Fruit fly (Drosophila melanogaster) whole organism, embryonic: ENCODE results near the gene Psn.
A peak's percentile ranks its signal among the peaks of the same experiment; 100 is the strongest.

Experiments
- CG1024 ChIP-seq: fragments of 200-800 bp; sonication (Bioruptor generic); IDR thresholded peaks from 2 replicates; pipeline ENCODE4 v1.3.6; 2022; ENCODE audit warnings: missing biosample characterization, missing genetic modification characterization
- CG11247 ChIP-seq: fragments of 200-800 bp; sonication (Bioruptor generic); IDR thresholded peaks from 2 replicates; pipeline ENCODE4 v1.3.6; 2022; ENCODE audit warnings: missing biosample characterization, missing genetic modification characterization
- CG11456 ChIP-seq: fragments of 200-800 bp; sonication (Bioruptor generic); IDR thresholded peaks from 3 replicates; pipeline ENCODE4 v1.3.6; 2022; ENCODE audit warnings: missing biosample characterization, missing genetic modification characterization
- CG11560 ChIP-seq: fragments of 200-800 bp; sonication (Bioruptor generic); IDR thresholded peaks from 3 replicates; pipeline ENCODE4 v1.3.6; 2022; ENCODE audit warnings: missing biosample characterization, missing genetic modification characterization
- CG12155 ChIP-seq: fragments of 200-800 bp; sonication (Bioruptor generic); optimal IDR thresholded peaks from 3 replicates; lab custom pipeline; 2016; ENCODE audit warnings: missing biosample characterization, missing genetic modification characterization
- CG12299 ChIP-seq: fragments of 200-800 bp; sonication (Bioruptor generic); optimal IDR thresholded peaks from 2 replicates; lab custom pipeline; 2018; ENCODE audit warnings: missing biosample characterization, mild to moderate bottlenecking, missing genetic modification characterization
- CG14860 ChIP-seq: fragments of 200-800 bp; sonication (Bioruptor generic); IDR thresholded peaks from 3 replicates; pipeline ENCODE4 v1.3.6; 2022; ENCODE audit warnings: missing biosample characterization, missing genetic modification characterization; ENCODE audit not compliant: partially characterized antibody
- CG15073 ChIP-seq: fragments of 200-800 bp; sonication (Bioruptor generic); optimal IDR thresholded peaks from 2 replicates; lab custom pipeline; 2016; ENCODE audit warnings: missing biosample characterization, missing genetic modification characterization
- CG16779 ChIP-seq: fragments of 200-800 bp; sonication (Bioruptor generic); IDR thresholded peaks from 2 replicates; pipeline ENCODE4 v1.3.6; 2022; ENCODE audit warnings: missing biosample characterization, missing genetic modification characterization
- CG17385 ChIP-seq: fragments of 200-800 bp; sonication (Bioruptor generic); optimal IDR thresholded peaks from 3 replicates; lab custom pipeline; 2018; ENCODE audit warnings: missing biosample characterization, mild to moderate bottlenecking, missing genetic modification characterization
- CG18476 ChIP-seq: fragments of 200-800 bp; sonication (Bioruptor generic); optimal IDR thresholded peaks from 2 replicates; lab custom pipeline; 2016; ENCODE audit warnings: missing biosample characterization, mild to moderate bottlenecking, missing genetic modification characterization
- CG2875 ChIP-seq: fragments of 200-800 bp; sonication (Bioruptor generic); optimal IDR thresholded peaks from 2 replicates; lab custom pipeline; 2017; ENCODE audit warnings: missing biosample characterization, mild to moderate bottlenecking, missing genetic modification characterization, missing genetic modification reagents
- CG3281 ChIP-seq: fragments of 200-800 bp; sonication (Bioruptor generic); optimal IDR thresholded peaks from 3 replicates; lab custom pipeline; 2017; ENCODE audit warnings: missing biosample characterization, mild to moderate bottlenecking, missing genetic modification characterization
- CG4282 ChIP-seq: fragments of 200-800 bp; sonication (Bioruptor generic); optimal IDR thresholded peaks from 2 replicates; lab custom pipeline; 2016; ENCODE audit warnings: missing biosample characterization, missing genetic modification characterization
- CG6175 ChIP-seq: fragments of 200-800 bp; sonication (Bioruptor generic); IDR thresholded peaks from 3 replicates; pipeline ENCODE4 v1.3.6; 2022; ENCODE audit warnings: missing biosample characterization, missing genetic modification characterization
- CG6765 ChIP-seq: fragments of 200-800 bp; sonication (Bioruptor generic); optimal IDR thresholded peaks from 3 replicates; lab custom pipeline; 2017; ENCODE audit warnings: missing biosample characterization, mild to moderate bottlenecking, missing genetic modification characterization
- CG7556 ChIP-seq: fragments of 200-800 bp; sonication (Bioruptor generic); optimal IDR thresholded peaks from 2 replicates; lab custom pipeline; 2017; ENCODE audit warnings: missing biosample characterization, mild to moderate bottlenecking, missing genetic modification characterization
- CG8290 ChIP-seq, 3 experiments: fragments of 200-800 bp; sonication (Bioruptor generic); optimal IDR thresholded peaks; 2 replicates each; lab custom pipeline; 2016 to 2019; ENCODE audit warnings: missing biosample characterization in 3 of 3, missing genetic modification characterization in 3 of 3, mild to moderate bottlenecking in 2 of 3, moderate library complexity in 1 of 3
- Dek ChIP-seq: fragments of 200-800 bp; sonication (Bioruptor generic); optimal IDR thresholded peaks from 3 replicates; lab custom pipeline; 2019; ENCODE audit warnings: missing biosample characterization, mild to moderate bottlenecking, missing genetic modification characterization, moderate library complexity
- Dfd ChIP-seq, 2 experiments: fragments of >200 bp; optimal IDR thresholded peaks; 2 replicates each; lab custom pipeline; 2017; ENCODE audit warnings: missing biosample characterization in 2 of 2, missing genetic modification characterization in 2 of 2
- Ets97D ChIP-seq: fragments of 200-800 bp; sonication (Bioruptor generic); optimal IDR thresholded peaks from 3 replicates; lab custom pipeline; 2016; ENCODE audit warnings: missing biosample characterization, missing genetic modification characterization
- Gsc ChIP-seq: fragments of 200-800 bp; sonication (Bioruptor generic); IDR thresholded peaks from 2 replicates; pipeline ENCODE4 v1.3.6; 2022; ENCODE audit warnings: missing biosample characterization, missing genetic modification characterization
- Hr51 ChIP-seq, 2 experiments: fragments of 200-800 bp; sonication (Bioruptor generic); optimal IDR thresholded peaks; 2 replicates in 1 of 2; 3 replicates in 1 of 2; lab custom pipeline; 2016 to 2018; ENCODE audit warnings: missing biosample characterization in 2 of 2, missing genetic modification characterization in 2 of 2, mild to moderate bottlenecking in 1 of 2, moderate library complexity in 1 of 2
- Oaz ChIP-seq: fragments of 200-800 bp; sonication (Bioruptor generic); IDR thresholded peaks from 2 replicates; pipeline ENCODE4 v1.3.6; 2022; ENCODE audit warnings: missing biosample characterization, missing genetic modification characterization
- Oli ChIP-seq: fragments of 200-800 bp; sonication (Bioruptor generic); optimal IDR thresholded peaks from 2 replicates; lab custom pipeline; 2018; ENCODE audit warnings: missing biosample characterization, mild to moderate bottlenecking, missing genetic modification characterization, moderate library complexity
- Rx ChIP-seq: fragments of 200-800 bp; sonication (Bioruptor generic); IDR thresholded peaks from 2 replicates; pipeline ENCODE4 v1.3.6; 2022; ENCODE audit warnings: missing biosample characterization, missing genetic modification characterization
- ash1 ChIP-seq: fragments of 200-800 bp; sonication (Bioruptor generic); optimal IDR thresholded peaks from 2 replicates; lab custom pipeline; 2018; ENCODE audit warnings: missing biosample characterization, mild to moderate bottlenecking, missing genetic modification characterization
- bcd ChIP-seq: fragments of 200-800 bp; sonication (Bioruptor generic); optimal IDR thresholded peaks from 2 replicates; lab custom pipeline; 2017; ENCODE audit warnings: missing biosample characterization, mild to moderate bottlenecking, missing genetic modification characterization
- chif ChIP-seq, 2 experiments: fragments of 200-800 bp; sonication (Bioruptor generic); optimal IDR thresholded peaks; 3 replicates each; lab custom pipeline; 2016; ENCODE audit warnings: missing biosample characterization in 2 of 2, missing genetic modification characterization in 2 of 2
- chm ChIP-seq: fragments of 200-800 bp; sonication (Bioruptor generic); IDR thresholded peaks from 2 replicates; pipeline ENCODE4 v1.3.6; 2022; ENCODE audit warnings: missing biosample characterization, missing genetic modification characterization
- croc ChIP-seq: fragments of 200-800 bp; sonication (Bioruptor generic); conservative IDR thresholded peaks from 3 replicates; pipeline ENCODE4 v1.3.6; 2022; ENCODE audit warnings: missing biosample characterization, missing genetic modification characterization
- dmrt11E ChIP-seq: fragments of 200-800 bp; sonication (Bioruptor generic); optimal IDR thresholded peaks from 3 replicates; lab custom pipeline; 2018; ENCODE audit warnings: missing biosample characterization, mild to moderate bottlenecking, missing genetic modification characterization, moderate library complexity
- dpn ChIP-seq, 2 experiments: fragments of 200-800 bp; sonication (Bioruptor generic); optimal IDR thresholded peaks; 3 replicates each; lab custom pipeline; 2016; ENCODE audit warnings: missing biosample characterization in 2 of 2, missing genetic modification characterization in 2 of 2
- emc ChIP-seq: fragments of 200-800 bp; sonication (Bioruptor generic); optimal IDR thresholded peaks from 2 replicates; lab custom pipeline; 2016; ENCODE audit warnings: missing biosample characterization, missing genetic modification characterization
- en ChIP-seq: fragments of 200-800 bp; sonication (Bioruptor generic); optimal IDR thresholded peaks from 2 replicates; lab custom pipeline; 2016; ENCODE audit warnings: missing biosample characterization, missing genetic modification characterization
- esg ChIP-seq: fragments of 200-800 bp; sonication (Bioruptor generic); conservative IDR thresholded peaks from 2 replicates; pipeline ENCODE4 v1.3.6; 2022; ENCODE audit warnings: missing biosample characterization, missing genetic modification characterization
- fru ChIP-seq: fragments of >200 bp; optimal IDR thresholded peaks from 2 replicates; lab custom pipeline; 2017
- hth ChIP-seq: fragments of >200 bp; optimal IDR thresholded peaks from 2 replicates; lab custom pipeline; 2017; ENCODE audit warnings: inconsistent platforms
- jumu ChIP-seq: fragments of 200-800 bp; sonication (Bioruptor generic); optimal IDR thresholded peaks from 3 replicates; lab custom pipeline; 2016; ENCODE audit warnings: missing biosample characterization, missing genetic modification characterization
- kni ChIP-seq: fragments of 200-800 bp; sonication (Bioruptor generic); optimal IDR thresholded peaks from 3 replicates; lab custom pipeline; 2017; ENCODE audit warnings: mild to moderate bottlenecking, missing biosample characterization, missing genetic modification reagents, missing genetic modification characterization
- lilli ChIP-seq: fragments of 200-800 bp; sonication (Bioruptor generic); optimal IDR thresholded peaks from 3 replicates; lab custom pipeline; 2016; ENCODE audit warnings: missing biosample characterization, missing genetic modification characterization
- nom ChIP-seq: fragments of 200-800 bp; sonication (Bioruptor generic); optimal IDR thresholded peaks from 2 replicates; lab custom pipeline; 2017; ENCODE audit warnings: missing biosample characterization, missing genetic modification characterization, mild to moderate bottlenecking, moderate library complexity, missing genetic modification reagents
- pita ChIP-seq: fragments of 200-800 bp; sonication (Bioruptor generic); optimal IDR thresholded peaks from 2 replicates; lab custom pipeline; 2017; ENCODE audit warnings: missing biosample characterization, mild to moderate bottlenecking, missing genetic modification characterization
- pzg ChIP-seq: fragments of 200-800 bp; sonication (Bioruptor generic); optimal IDR thresholded peaks from 3 replicates; lab custom pipeline; 2018; ENCODE audit warnings: missing biosample characterization, mild to moderate bottlenecking, missing genetic modification characterization, moderate library complexity
- row ChIP-seq: fragments of 200-800 bp; sonication (Bioruptor generic); IDR thresholded peaks from 3 replicates; pipeline ENCODE4 v1.3.6; 2022; ENCODE audit warnings: missing biosample characterization, missing genetic modification characterization
- trh ChIP-seq: fragments of 200-800 bp; sonication (Bioruptor generic); optimal IDR thresholded peaks from 2 replicates; lab custom pipeline; 2016; ENCODE audit warnings: missing biosample characterization, missing genetic modification characterization
- unpg ChIP-seq: fragments of 200-800 bp; sonication (Bioruptor generic); optimal IDR thresholded peaks from 3 replicates; lab custom pipeline; 2018; ENCODE audit warnings: missing biosample characterization, mild to moderate bottlenecking, missing genetic modification characterization, moderate library complexity
- wek ChIP-seq: fragments of 200-800 bp; sonication (Bioruptor generic); optimal IDR thresholded peaks from 3 replicates; lab custom pipeline; 2018; ENCODE audit warnings: missing biosample characterization, mild to moderate bottlenecking, missing genetic modification characterization, moderate library complexity
- zen ChIP-seq: fragments of 200-800 bp; sonication (Bioruptor generic); optimal IDR thresholded peaks from 3 replicates; lab custom pipeline; 2018; ENCODE audit warnings: missing biosample characterization, mild to moderate bottlenecking, missing genetic modification characterization, moderate library complexity

The Psn gene

DNA sequence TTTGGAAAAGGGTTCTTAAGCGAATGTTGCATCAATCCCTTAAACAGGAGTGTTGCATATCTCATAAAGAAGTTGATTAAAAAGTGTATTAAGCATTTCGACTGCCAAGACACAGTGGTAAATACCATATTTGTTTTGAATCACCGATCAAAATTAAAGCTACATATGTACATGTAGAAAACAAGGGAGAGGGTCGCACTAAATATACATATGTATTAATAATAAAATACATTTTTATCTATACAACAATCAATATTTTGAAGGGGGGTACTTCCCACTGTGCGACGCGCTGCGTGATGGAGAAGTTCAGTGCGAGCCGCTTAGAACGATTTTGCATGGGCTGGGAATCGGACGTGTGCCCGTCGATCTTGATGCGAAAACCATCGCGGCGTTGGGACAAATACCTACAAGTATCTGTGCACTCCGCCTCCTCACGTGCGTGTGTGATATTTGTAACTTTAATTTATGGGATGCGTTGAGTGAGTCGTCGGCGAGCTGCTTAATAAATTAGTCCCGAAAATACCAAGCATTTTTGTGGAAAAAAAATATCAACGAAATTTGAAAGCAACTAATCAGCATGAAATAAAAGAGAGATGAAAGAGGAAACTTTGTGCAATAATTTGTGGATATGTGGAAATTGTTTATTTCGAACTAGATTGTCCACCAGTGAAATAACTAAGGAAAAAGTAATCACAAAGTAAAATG, 12.7 kb downstream of the Psn start (continued):
- TF ChIP-seq CG8290 (GFP tag; optimal IDR thresholded peaks at IDR 0.05; lab: Kevin White, UChicago) (peak; percentile 48), CG8290 (tag; optimal IDR thresholded peaks at IDR 0.05; lab: Kevin White, UChicago) (peak; percentile 0 to 82), nom (peak; percentile 33), CG11456 (peak; percentile 88), CG14860 (GFP tag; lab: Robert Waterston, UW) (0 out of 3 replicates have a peak, but pooled peaks have one; percentile 20), CG7556 (GFP tag; lab: Kevin White, UChicago) (peak; percentile 85), jumu (GFP tag; lab: Kevin White, UChicago) (peak; percentile 44), CG4282 (peak; percentile 27), CG1024 (GFP tag; lab: Robert Waterston, UW) (peak; percentile 89), ash1 (GFP tag; lab: Kevin White, UChicago) (no peak), dmrt11E (peak; percentile 75), Oaz (peak; percentile 85), esg (GFP tag; lab: Robert Waterston, UW) (peak; percentile 89), kni (no peak), Oli (peak; percentile 86), Hr51 (GFP tag; optimal IDR thresholded peaks at IDR 0.05; lab: Kevin White, UChicago) (peak in 1 of 2 experiments; percentile 90), dpn (GFP tag; optimal IDR thresholded peaks at IDR 0.05; lab: Kevin White, UChicago) (peak; percentile 24 to 89), bcd (GFP tag; lab: Kevin White, UChicago) (peak; percentile 85), CG12155 (GFP tag; lab: Kevin White, UChicago) (peak; percentile 56), CG6175 (GFP tag; lab: Robert Waterston, UW) (peak; percentile 77), Dek (tag; lab: Kevin White, UChicago) (peak; percentile 66), trh (GFP tag; lab: Kevin White, UChicago) (peak; percentile 78), CG18476 (peak; percentile 53), pita (no peak), CG12299 (tag; lab: Kevin White, UChicago) (peak; percentile 40), Rx (peak; percentile 83), en (GFP tag; lab: Kevin White, UChicago) (no peak), Dfd (GFP tag; optimal IDR thresholded peaks at IDR 0.05; lab: Kevin White, UChicago) (no peak), CG16779 (GFP tag; lab: Robert Waterston, UW) (peak; percentile 61; the same call in 1 of the 2 replicates), chif (GFP tag; optimal IDR thresholded peaks at IDR 0.05; lab: Kevin White, UChicago) (peak; percentile 36 to 43), hth (lab: Kevin White, UChicago) (no peak), unpg (peak; percentile 93), chm (GFP tag; lab: Robert Waterston, UW) (peak; percentile 93), zen (tag; lab: Kevin White, UChicago) (peak; percentile 79), CG3281 (GFP tag; lab: Kevin White, UChicago) (peak; percentile 86), CG17385 (GFP tag; lab: Kevin White, UChicago) (peak; percentile 83), wek (peak; percentile 49), CG15073 (GFP tag; lab: Kevin White, UChicago) (peak; percentile 3), Ets97D (GFP tag; lab: Kevin White, UChicago) (peak; percentile 13), CG2875 (GFP tag; lab: Kevin White, UChicago) (peak; percentile 83), croc (GFP tag; lab: Robert Waterston, UW) (peak; percentile 75), Gsc (GFP tag; lab: Robert Waterston, UW) (no peak; the same call in 1 of the 2 replicates), row (peak; percentile 92), fru (lab: Kevin White, UChicago) (no peak), CG11247 (GFP tag; lab: Robert Waterston, UW) (peak; percentile 85), CG6765 (GFP tag; lab: Kevin White, UChicago) (peak; percentile 65), CG11560 (0 out of 3 replicates have a peak, but pooled peaks have one; percentile 48), pzg (peak; percentile 0), emc (GFP tag; lab: Kevin White, UChicago) (no peak), lilli (peak; percentile 74)
